Worm (Caenorhabditis elegans): Measurements from ENCODE around the gene gid-8.

gid-8 gene

DNA sequence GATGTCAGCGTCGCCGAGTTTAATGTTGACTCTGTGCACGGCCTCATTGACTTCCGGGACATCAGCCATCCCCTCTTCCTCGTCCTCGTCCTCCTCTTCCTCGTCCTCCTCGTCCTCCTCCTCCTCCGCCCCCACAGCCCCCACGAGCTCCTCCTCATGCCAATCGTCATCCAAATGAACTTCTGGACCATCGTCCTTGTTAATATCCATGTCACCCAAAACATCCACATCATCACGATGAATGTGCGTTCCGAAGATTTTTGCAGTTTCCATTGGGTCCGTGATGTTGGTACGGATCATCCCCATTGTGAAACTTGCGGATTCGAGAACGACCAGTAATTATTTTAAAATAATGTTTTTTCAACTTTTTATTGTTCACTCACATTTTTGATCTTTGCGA is 33.1 kb upstream of the gid-8 start:
- TF ChIP-seq pros-1 (tag; optimal IDR thresholded peaks at IDR 0.05) = no peak
- no peak for TF ChIP-seq sox-4 (tag; optimal IDR thresholded peaks at IDR 0.05)

DNA sequence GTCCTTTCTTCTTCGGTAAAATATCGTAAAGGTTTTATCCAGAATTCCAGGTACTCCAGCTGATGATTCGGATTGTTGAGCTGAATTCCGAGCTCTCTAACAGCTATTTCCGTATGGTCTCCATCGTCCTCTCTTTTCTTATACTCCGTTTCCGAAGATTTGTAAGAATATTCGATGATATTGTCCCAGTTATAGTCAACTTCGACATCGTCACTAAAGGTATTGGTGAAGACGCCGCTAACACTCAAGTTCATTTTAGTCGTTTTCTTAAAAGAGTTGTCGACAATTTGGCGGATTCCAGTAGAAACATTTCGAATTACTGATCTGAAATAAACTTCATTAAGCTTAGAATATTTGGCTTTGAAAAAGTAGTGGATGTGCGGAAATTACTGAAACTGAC is 32.4 kb upstream of the gid-8 start:
- TF ChIP-seq ref-2 (tag; optimal IDR thresholded peaks at IDR 0.05) (no peak), ceh-18 (tag; optimal IDR thresholded peaks at IDR 0.05) (no peak), unc-3 (GFP tag; conservative IDR thresholded peaks at IDR 0.05) (no peak), unc-3 (tag; optimal IDR thresholded peaks at IDR 0.05) (no peak), K09A11.1 (tag; optimal IDR thresholded peaks at IDR 0.05; ENCODE audit: insufficient read depth) (no peak), unc-42 (tag; optimal IDR thresholded peaks at IDR 0.05) (no peak), Y22D7AL.16 (tag; optimal IDR thresholded peaks at IDR 0.05) (no peak), pqm-1 (tag; optimal IDR thresholded peaks at IDR 0.05) (no peak), hlh-6 (tag; optimal IDR thresholded peaks at IDR 0.05) (no peak), C38D4.7 (GFP tag; optimal IDR thresholded peaks at IDR 0.05) (no peak), tbx-7 (tag; optimal IDR thresholded peaks at IDR 0.05) (no peak), ceh-2 (tag; optimal IDR thresholded peaks at IDR 0.05) (no peak), C08G9.2 (tag; optimal IDR thresholded peaks at IDR 0.05) (no peak)

DNA sequence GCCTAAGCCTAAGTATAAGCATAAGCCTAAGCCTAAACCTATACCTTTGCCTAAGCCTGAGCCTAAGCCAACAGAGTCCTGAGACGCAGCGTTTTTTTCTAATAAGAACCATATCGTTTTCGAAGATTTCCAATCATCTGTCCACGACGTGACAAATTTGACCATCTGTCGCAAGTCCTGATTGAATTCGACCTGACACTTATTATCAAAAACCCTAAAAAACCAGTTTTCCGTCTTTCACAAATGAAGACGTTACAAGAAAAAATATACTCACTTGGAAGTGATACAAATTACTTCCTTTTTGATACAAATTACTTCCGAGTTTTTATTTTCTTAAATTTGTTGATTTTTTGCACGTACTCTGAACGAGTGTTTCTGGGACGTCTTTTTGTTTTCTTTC is 29.3 kb upstream of the gid-8 start:
- TF ChIP-seq pax-1 (tag; optimal IDR thresholded peaks at IDR 0.05) = no peak
- no peak for TF ChIP-seq F13H6.1 (tag; optimal IDR thresholded peaks at IDR 0.05)
- TF ChIP-seq fax-1 (tag; optimal IDR thresholded peaks at IDR 0.05) = no peak
- no peak for TF ChIP-seq ceh-30 (tag; optimal IDR thresholded peaks at IDR 0.05)
- TF ChIP-seq fkh-6 (tag; optimal IDR thresholded peaks at IDR 0.05) = no peak
- no peak for TF ChIP-seq C38D4.7 (GFP tag; optimal IDR thresholded peaks at IDR 0.05)
- no peak for TF ChIP-seq pqm-1 (tag; optimal IDR thresholded peaks at IDR 0.05)
- TF ChIP-seq unc-86 (tag; optimal IDR thresholded peaks at IDR 0.05) = no peak
- TF ChIP-seq sdc-2 (tag; optimal IDR thresholded peaks at IDR 0.05) = no peak
- TF ChIP-seq ceh-6 (GFP tag; optimal IDR thresholded peaks at IDR 0.05) = no peak
- no peak for TF ChIP-seq che-1 (tag; optimal IDR thresholded peaks at IDR 0.05)
- no peak for TF ChIP-seq lim-6 (tag; optimal IDR thresholded peaks at IDR 0.05)
- TF ChIP-seq pha-4 (tag; optimal IDR thresholded peaks at IDR 0.05) = no peak
- no peak for TF ChIP-seq ceh-14 (tag; optimal IDR thresholded peaks at IDR 0.05)
- TF ChIP-seq lin-11 (tag; optimal IDR thresholded peaks at IDR 0.05) = no peak

DNA sequence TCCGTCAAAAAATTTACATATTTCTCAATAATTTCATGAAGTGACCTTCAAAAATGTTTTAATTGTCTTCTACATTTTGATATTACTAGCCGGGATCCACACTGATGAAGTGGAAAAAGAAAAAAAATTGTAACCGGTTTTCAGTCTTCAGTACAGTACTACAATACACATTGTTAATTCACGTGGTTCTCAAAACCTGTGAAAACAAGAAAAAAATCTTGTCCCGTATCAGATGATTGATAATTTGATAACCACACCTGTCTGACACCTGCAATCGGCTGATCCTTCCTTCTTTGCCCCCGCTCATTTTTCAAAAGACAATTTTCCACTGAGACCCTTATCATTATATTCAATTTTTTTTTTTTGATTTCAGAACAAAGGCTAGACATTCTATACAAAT is 28.7 kb upstream of the gid-8 start, which contains the start of gene R09B5.11:
R09B5.11 (plus strand) TSS at position 374 of the 400 bp plus-strand sequence.
- no peak for TF ChIP-seq hlh-13 (GFP tag; optimal IDR thresholded peaks at IDR 0.05)
- TF ChIP-seq ceh-6 (GFP tag; optimal IDR thresholded peaks at IDR 0.05) = no peak
- no peak for TF ChIP-seq ceh-45 (GFP tag; IDR thresholded peaks at IDR 0.05)
- TF ChIP-seq ceh-31 (tag; optimal IDR thresholded peaks at IDR 0.05) = no peak
- TF ChIP-seq ceh-19 (GFP tag; optimal IDR thresholded peaks at IDR 0.05) = no peak
- TF ChIP-seq ama-1 (optimal IDR thresholded peaks at IDR 0.05) = no peak
- no peak for TF ChIP-seq unc-42 (tag; optimal IDR thresholded peaks at IDR 0.05)
- no peak for TF ChIP-seq rnt-1 (tag; optimal IDR thresholded peaks at IDR 0.05)
- no peak for TF ChIP-seq pha-4 (tag; optimal IDR thresholded peaks at IDR 0.05)

DNA sequence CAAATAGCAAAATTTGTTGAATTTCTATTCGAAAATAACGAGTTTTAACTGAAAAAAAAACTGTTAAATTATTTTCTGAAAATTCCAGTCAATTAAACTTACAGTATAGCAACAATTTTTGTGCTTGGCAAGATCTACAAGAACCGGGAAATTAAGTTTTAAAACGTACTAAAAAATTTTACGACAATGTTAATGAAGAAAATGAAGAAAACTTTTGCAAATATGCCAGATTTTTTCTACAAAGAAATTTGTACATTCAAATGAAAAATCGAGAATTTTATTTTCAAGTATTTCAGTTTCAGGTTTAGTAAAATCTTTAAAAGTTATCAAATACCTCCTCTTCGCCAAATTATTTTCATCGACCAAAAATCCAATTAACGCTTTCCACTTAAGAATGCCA is 25.5 kb upstream of the gid-8 start, which contains the start of gene cnc-11:
cnc-11 (plus strand) TSS at position 301 of the 400 bp plus-strand sequence.
- TF ChIP-seq hlh-15 (tag; optimal IDR thresholded peaks at IDR 0.05) (no peak), ceh-30 (tag; optimal IDR thresholded peaks at IDR 0.05) (no peak), eyg-1 (tag; optimal IDR thresholded peaks at IDR 0.05) (no peak), ceh-22 (tag; optimal IDR thresholded peaks at IDR 0.05) (no peak), ztf-16 (tag; optimal IDR thresholded peaks at IDR 0.05) (no peak), ceh-14 (tag; optimal IDR thresholded peaks at IDR 0.05) (no peak), ceh-6 (GFP tag; optimal IDR thresholded peaks at IDR 0.05) (no peak), nfya-1 (tag; optimal IDR thresholded peaks at IDR 0.05) (no peak), zip-5 (tag; optimal IDR thresholded peaks at IDR 0.05) (no peak)
